Worm (Caenorhabditis elegans): Measurements from ENCODE around the gene F52D2.7.

F52D2.7 gene

DNA sequence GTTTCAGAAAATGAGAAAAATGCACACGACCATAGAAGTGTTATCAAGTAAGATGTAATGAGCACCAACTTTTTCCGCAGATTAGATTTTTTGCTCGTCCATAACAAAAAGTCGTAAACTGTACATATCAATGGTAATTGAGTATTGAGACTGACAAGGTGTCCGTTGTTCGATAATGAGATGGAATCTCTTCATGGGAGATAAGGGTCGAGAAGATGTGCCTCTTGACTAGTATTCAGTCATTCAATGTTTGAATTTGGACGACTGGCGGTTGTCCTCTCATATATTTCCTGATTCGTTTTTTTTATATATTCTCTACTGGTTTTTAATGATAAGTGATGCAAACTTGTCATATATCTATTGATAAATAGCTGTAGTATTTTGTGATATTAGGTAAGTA is 19.3 kb downstream of the F52D2.7 start:
- TF ChIP-seq fos-1 (tag; optimal IDR thresholded peaks at IDR 0.05) (no peak), ceh-44 (GFP tag; IDR thresholded peaks at IDR 0.05) (no peak), zfp-2 (tag; optimal IDR thresholded peaks at IDR 0.05) (no peak), ctbp-1 (GFP tag; IDR thresholded peaks at IDR 0.05) (no peak), aha-1 (tag) (peak; percentile 20)

- no peak for TF ChIP-seq spr-1 (tag; optimal IDR thresholded peaks at IDR 0.05)
- no peak for TF ChIP-seq zfp-2 (tag; optimal IDR thresholded peaks at IDR 0.05)
- no peak for TF ChIP-seq mxl-3 (GFP tag; optimal IDR thresholded peaks at IDR 0.05)
- TF ChIP-seq nhr-10 (tag; optimal IDR thresholded peaks at IDR 0.05) = no peak
- TF ChIP-seq fos-1 (tag; optimal IDR thresholded peaks at IDR 0.05) = no peak
- TF ChIP-seq mxl-2 (GFP tag; conservative IDR thresholded peaks at IDR 0.05) = no peak
Observed at ce11 chrX:1984831-1985230, 22.5 kb downstream of the F52D2.7 start.

DNA sequence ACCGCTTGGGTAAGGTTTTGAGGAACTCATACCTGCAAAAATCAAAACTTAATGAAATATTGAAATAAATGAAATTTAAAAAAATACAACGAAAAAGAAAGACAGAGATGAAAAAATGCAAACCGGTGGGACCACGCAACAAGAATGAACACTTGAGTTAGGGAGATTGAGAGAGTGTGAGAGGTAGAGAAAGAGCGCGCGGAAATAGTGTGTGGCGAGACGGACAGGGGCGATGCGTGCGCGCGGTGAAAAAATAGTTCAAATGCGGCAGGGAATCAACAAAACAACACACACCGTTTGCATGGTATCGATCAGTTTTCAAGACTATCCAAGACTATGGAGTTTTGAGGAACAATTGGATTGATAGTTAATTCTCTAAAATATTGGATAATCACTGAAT is 27.2 kb downstream of the F52D2.7 start, which contains the start of gene meg-3:
Gene meg-3 (minus strand): TSS at position 32 of the 400 bp plus-strand sequence.
- no peak for TF ChIP-seq mxl-2 (GFP tag; conservative IDR thresholded peaks at IDR 0.05)
- peak in 1 of 2 experiments; percentile 26 for TF ChIP-seq daf-16 (GFP tag; optimal IDR thresholded peaks at IDR 0.05)
- TF ChIP-seq daf-16 (tag; optimal IDR thresholded peaks at IDR 0.05) = no peak
- TF ChIP-seq duxl-1 (tag; optimal IDR thresholded peaks at IDR 0.05; ENCODE audit: poor library complexity) = peak; percentile 99
- no peak for TF ChIP-seq arid-1 (GFP tag; conservative IDR thresholded peaks at IDR 0.05)

ce11 chrX:1990434-1990833 is 28.1 kb downstream of the F52D2.7 start, which contains the start of gene Y40A1A.2:
Gene Y40A1A.2 (plus strand): TSS chrX:1990734.
- TF ChIP-seq ceh-20 (GFP tag; IDR thresholded peaks at IDR 0.05) (no peak), aly-2 (tag; optimal IDR thresholded peaks at IDR 0.05) (no peak), dmd-8 (GFP tag; IDR thresholded peaks at IDR 0.05) (no peak), lin-29 (GFP tag; IDR thresholded peaks at IDR 0.05) (no peak), fkh-10 (GFP tag; optimal IDR thresholded peaks at IDR 0.05) (no peak), pqm-1 (tag; optimal IDR thresholded peaks at IDR 0.05) (no peak), pha-4 (GFP tag; IDR thresholded peaks at IDR 0.05) (no peak), pha-4 (tag; optimal IDR thresholded peaks at IDR 0.05) (no peak), zfp-3 (GFP tag; conservative IDR thresholded peaks at IDR 0.05) (no peak), nhr-237 (tag; optimal IDR thresholded peaks at IDR 0.05) (no peak), F49E8.2 (tag; optimal IDR thresholded peaks at IDR 0.05; ENCODE audit: borderline replicate concordance) (no peak), ctbp-1 (GFP tag; IDR thresholded peaks at IDR 0.05) (no peak), rbr-2 (tag; optimal IDR thresholded peaks at IDR 0.05) (no peak), egl-43 (GFP tag; IDR thresholded peaks at IDR 0.05) (no peak), hif-1 (tag; optimal IDR thresholded peaks at IDR 0.05) (no peak)

DNA sequence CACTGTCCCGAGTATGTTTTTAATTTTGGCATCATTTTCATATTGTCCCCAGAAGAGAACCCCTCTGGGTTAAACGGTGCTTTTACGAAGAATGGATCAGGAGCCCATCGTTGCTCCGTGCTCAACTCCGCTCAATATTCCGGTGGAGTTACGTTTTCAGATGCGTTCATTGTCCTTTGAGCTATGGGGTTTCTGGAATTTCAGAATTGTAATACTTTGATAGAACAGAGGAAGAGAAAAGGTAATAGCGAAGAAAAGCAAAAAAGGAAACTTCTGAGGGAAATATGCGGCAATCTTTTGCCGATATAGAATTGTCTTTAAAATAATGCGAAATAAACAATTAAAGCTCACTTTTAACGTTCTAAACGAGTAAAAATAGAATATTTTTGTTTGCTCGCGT is 35.6 kb downstream of the F52D2.7 start, which contains the start of gene Y40A1A.3:
Gene Y40A1A.3 (minus strand): TSS at position 101 of the 400 bp plus-strand sequence.
- TF ChIP-seq mxl-2 (GFP tag; conservative IDR thresholded peaks at IDR 0.05) (no peak), egl-43 (GFP tag; IDR thresholded peaks at IDR 0.05) (no peak), hlh-30 (tag; optimal IDR thresholded peaks at IDR 0.05; ENCODE audit: insufficient read depth) (no peak), pha-4 (GFP tag; IDR thresholded peaks at IDR 0.05) (no peak), pha-4 (tag; optimal IDR thresholded peaks at IDR 0.05) (no peak), vab-7 (GFP tag; IDR thresholded peaks at IDR 0.05) (no peak), lir-3 (tag; optimal IDR thresholded peaks at IDR 0.05) (no peak), Y105C5A.15 (GFP tag; IDR thresholded peaks at IDR 0.05) (no peak), cey-2 (tag; optimal IDR thresholded peaks at IDR 0.05; ENCODE audit: borderline replicate concordance, insufficient read depth) (no peak), dmd-9 (GFP tag; IDR thresholded peaks at IDR 0.05) (no peak), unc-130 (GFP tag; optimal IDR thresholded peaks at IDR 0.05) (no peak), nhr-111 (GFP tag; optimal IDR thresholded peaks at IDR 0.05) (no peak), nhr-48 (tag; optimal IDR thresholded peaks at IDR 0.05) (no peak), egl-27 (tag; optimal IDR thresholded peaks at IDR 0.05) (no peak), php-3 (GFP tag; IDR thresholded peaks at IDR 0.05) (no peak), ctbp-1 (GFP tag; IDR thresholded peaks at IDR 0.05) (no peak), fkh-10 (GFP tag; optimal IDR thresholded peaks at IDR 0.05) (no peak), nhr-237 (tag; optimal IDR thresholded peaks at IDR 0.05) (no peak), ceh-82 (tag; optimal IDR thresholded peaks at IDR 0.05) (no peak), unc-39 (tag; optimal IDR thresholded peaks at IDR 0.05) (no peak)

Measured in whole organism, L4 larva.